Worm (Caenorhabditis elegans): ENCODE data around the gene T22E5.1.

The T22E5.1 gene

ce11 chrX:6420681-6421080, 8.0 kb downstream of the T22E5.1 start, which contains the start of gene K10C2.12:
Gene K10C2.12, minus strand, starts transcription at chrX:6420781.
- TF ChIP-seq ceh-88 (GFP tag; IDR thresholded peaks at IDR 0.05) = no peak
- TF ChIP-seq unc-98 (GFP tag; IDR thresholded peaks at IDR 0.05) = no peak
- TF ChIP-seq tbx-2 (tag; optimal IDR thresholded peaks at IDR 0.05) = no peak
- no peak for TF ChIP-seq blmp-1 (tag; optimal IDR thresholded peaks at IDR 0.05)
- no peak for TF ChIP-seq unc-130 (tag; optimal IDR thresholded peaks at IDR 0.05)
- TF ChIP-seq nhr-77 (tag; optimal IDR thresholded peaks at IDR 0.05) = no peak
- TF ChIP-seq unc-86 (tag; optimal IDR thresholded peaks at IDR 0.05) = no peak
- no peak for TF ChIP-seq rnt-1 (tag; optimal IDR thresholded peaks at IDR 0.05)
- no peak for TF ChIP-seq snu-23 (GFP tag; optimal IDR thresholded peaks at IDR 0.05)
- TF ChIP-seq C16A3.4 (tag; optimal IDR thresholded peaks at IDR 0.05) = no peak

- TF ChIP-seq egl-27 (tag; optimal IDR thresholded peaks at IDR 0.05) (no peak), lin-14 (GFP tag; optimal IDR thresholded peaks at IDR 0.05) (peak; percentile 5), elt-2 (tag; optimal IDR thresholded peaks at IDR 0.05) (peak; percentile 91), elt-3 (tag; optimal IDR thresholded peaks at IDR 0.05) (no peak), snu-23 (GFP tag; optimal IDR thresholded peaks at IDR 0.05) (no peak), blmp-1 (tag; optimal IDR thresholded peaks at IDR 0.05) (no peak), efl-3 (GFP tag; optimal IDR thresholded peaks at IDR 0.05) (no peak), nhr-90 (tag; optimal IDR thresholded peaks at IDR 0.05; ENCODE audit: poor library complexity) (peak; percentile 1), skn-1 (tag; optimal IDR thresholded peaks at IDR 0.05) (no peak), nhr-84 (tag; optimal IDR thresholded peaks at IDR 0.05) (no peak), pqm-1 (tag; optimal IDR thresholded peaks at IDR 0.05) (peak; percentile 22), lsy-2 (tag; optimal IDR thresholded peaks at IDR 0.05) (peak in 1 of 2 experiments; percentile 22), alr-1 (tag; optimal IDR thresholded peaks at IDR 0.05; ENCODE audit: borderline replicate concordance) (no peak), hlh-4 (tag; optimal IDR thresholded peaks at IDR 0.05) (no peak)
Observed at ce11 chrX:6427147-6427546, 14.5 kb downstream of the T22E5.1 start.

ce11 chrX:6429552-6429951, 16.9 kb downstream of the T22E5.1 start:
- TF ChIP-seq grh-1 (GFP tag; IDR thresholded peaks at IDR 0.05) = no peak
- no peak for TF ChIP-seq sox-4 (tag; optimal IDR thresholded peaks at IDR 0.05)
- TF ChIP-seq elt-2 (tag; optimal IDR thresholded peaks at IDR 0.05) = peak; percentile 88
- no peak for TF ChIP-seq mab-9 (GFP tag; IDR thresholded peaks at IDR 0.05)

- TF ChIP-seq lir-3 (tag; optimal IDR thresholded peaks at IDR 0.05; ENCODE audit: poor library complexity) (no peak), fkh-4 (tag; optimal IDR thresholded peaks at IDR 0.05; ENCODE audit: borderline replicate concordance) (no peak), snu-23 (GFP tag; optimal IDR thresholded peaks at IDR 0.05) (no peak), skn-1 (tag; optimal IDR thresholded peaks at IDR 0.05) (no peak), nhr-85 (tag) (no peak), efl-1 (optimal IDR thresholded peaks at IDR 0.05) (no peak), efl-1 (GFP tag; optimal IDR thresholded peaks at IDR 0.05 in 1 of 2) (peak in 1 of 2 experiments; percentile 38), sox-4 (tag; optimal IDR thresholded peaks at IDR 0.05) (no peak), unc-130 (tag; optimal IDR thresholded peaks at IDR 0.05) (no peak)
Observed at ce11 chrX:6430510-6430909, 17.8 kb downstream of the T22E5.1 start, which contains the start of gene ctsa-2. Gene ctsa-2, minus strand, starts transcription at chrX:6430610.

ce11 chrX:6433688-6434087, 21.0 kb downstream of the T22E5.1 start, which contains the start of gene K10C2.2:
Gene K10C2.2, minus strand, starts transcription at chrX:6433788.
- TF ChIP-seq irx-1 (tag; optimal IDR thresholded peaks at IDR 0.05) (no peak), efl-3 (GFP tag; optimal IDR thresholded peaks at IDR 0.05) (no peak), zip-4 (GFP tag; optimal IDR thresholded peaks at IDR 0.05) (no peak), dpl-1 (GFP tag; optimal IDR thresholded peaks at IDR 0.05) (no peak), lir-3 (tag; optimal IDR thresholded peaks at IDR 0.05; ENCODE audit: poor library complexity) (no peak), nhr-76 (tag; optimal IDR thresholded peaks at IDR 0.05) (no peak), lin-13 (GFP tag; optimal IDR thresholded peaks at IDR 0.05) (no peak), ceh-63 (GFP tag; optimal IDR thresholded peaks at IDR 0.05) (no peak), nhr-47 (tag; optimal IDR thresholded peaks at IDR 0.05) (no peak), dsc-1 (tag; optimal IDR thresholded peaks at IDR 0.05) (no peak), snu-23 (GFP tag; optimal IDR thresholded peaks at IDR 0.05) (no peak), C34B4.2 (tag; optimal IDR thresholded peaks at IDR 0.05) (no peak), C16A3.4 (tag; optimal IDR thresholded peaks at IDR 0.05) (no peak), snpc-4 (tag; optimal IDR thresholded peaks at IDR 0.05) (no peak), fkh-10 (GFP tag; optimal IDR thresholded peaks at IDR 0.05) (no peak), fkh-4 (tag; optimal IDR thresholded peaks at IDR 0.05; ENCODE audit: borderline replicate concordance) (no peak), ces-1 (GFP tag; optimal IDR thresholded peaks at IDR 0.05) (no peak), rnt-1 (tag; optimal IDR thresholded peaks at IDR 0.05) (no peak), unc-30 (tag; optimal IDR thresholded peaks at IDR 0.05) (no peak)
